Fruit fly (Drosophila melanogaster) whole organism, embryonic: Measurements from ENCODE around the gene CG5535.

Experiments
- Atf-2 ChIP-seq: fragments of 200-800 bp; sonication (Bioruptor generic); optimal IDR thresholded peaks from 2 replicates; lab custom pipeline; 2016; ENCODE audit warnings: missing biosample characterization, missing genetic modification characterization
- Atf6 ChIP-seq: fragments of 200-800 bp; sonication (Bioruptor generic); IDR thresholded peaks from 2 replicates; pipeline ENCODE4 v1.3.6; 2022; ENCODE audit warnings: missing biosample characterization, missing genetic modification characterization
- Awh ChIP-seq: fragments of 200-800 bp; sonication (Bioruptor generic); IDR thresholded peaks from 2 replicates; pipeline ENCODE4, ENCODE4 v1.3.6; 2022; ENCODE audit warnings: missing biosample characterization, missing genetic modification characterization
- B-H1 ChIP-seq: fragments of 200-800 bp; sonication (Bioruptor generic); IDR thresholded peaks from 3 replicates; pipeline ENCODE4 v1.3.6; 2022; ENCODE audit warnings: missing biosample characterization, missing genetic modification characterization
- B-H2 ChIP-seq: fragments of 200-800 bp; sonication (Bioruptor generic); optimal IDR thresholded peaks from 2 replicates; lab custom pipeline; 2018; ENCODE audit warnings: missing biosample characterization, mild to moderate bottlenecking, missing genetic modification characterization
- CG11696 ChIP-seq: fragments of 200-800 bp; sonication (Bioruptor generic); IDR thresholded peaks from 2 replicates; pipeline ENCODE4 v1.3.6; 2022; ENCODE audit warnings: missing biosample characterization, missing genetic modification characterization
- CG15073 ChIP-seq: fragments of 200-800 bp; sonication (Bioruptor generic); optimal IDR thresholded peaks from 2 replicates; lab custom pipeline; 2016; ENCODE audit warnings: missing biosample characterization, missing genetic modification characterization
- CG18599 ChIP-seq: fragments of 200-800 bp; sonication (Bioruptor generic); optimal IDR thresholded peaks from 3 replicates; lab custom pipeline; 2017; ENCODE audit warnings: missing biosample characterization, missing genetic modification characterization, mild to moderate bottlenecking, moderate library complexity, missing genetic modification reagents
- CG31224 ChIP-seq: fragments of 200-800 bp; sonication (Bioruptor generic); IDR thresholded peaks from 2 replicates; pipeline ENCODE4 v1.3.6; 2022; ENCODE audit warnings: missing biosample characterization, missing genetic modification characterization
- CG7786 ChIP-seq: fragments of 200-800 bp; sonication (Bioruptor generic); optimal IDR thresholded peaks from 2 replicates; lab custom pipeline; 2016; ENCODE audit warnings: missing biosample characterization, missing genetic modification characterization
- CG7928 ChIP-seq: fragments of 200-800 bp; sonication (Bioruptor generic); optimal IDR thresholded peaks from 2 replicates; lab custom pipeline; 2017; ENCODE audit warnings: missing biosample characterization, mild to moderate bottlenecking, missing genetic modification characterization
- CG7987 ChIP-seq: fragments of 200-800 bp; sonication (Bioruptor generic); optimal IDR thresholded peaks from 2 replicates; lab custom pipeline; 2018; ENCODE audit warnings: missing biosample characterization, mild to moderate bottlenecking, missing genetic modification characterization, moderate library complexity
- CG8089 ChIP-seq: fragments of 200-800 bp; sonication (Bioruptor generic); optimal IDR thresholded peaks from 3 replicates; lab custom pipeline; 2016; ENCODE audit warnings: missing biosample characterization, missing genetic modification characterization
- CG8359 ChIP-seq: fragments of 200-800 bp; sonication (Bioruptor generic); optimal IDR thresholded peaks from 2 replicates; lab custom pipeline; 2017; ENCODE audit warnings: missing biosample characterization, mild to moderate bottlenecking, missing genetic modification characterization, borderline replicate concordance
- CG8388 ChIP-seq: fragments of 200-800 bp; sonication (Bioruptor generic); optimal IDR thresholded peaks from 2 replicates; lab custom pipeline; 2019; ENCODE audit warnings: missing biosample characterization, mild to moderate bottlenecking, missing genetic modification characterization, moderate library complexity
- CG9932 ChIP-seq: fragments of 200-800 bp; sonication (Bioruptor generic); IDR thresholded peaks from 2 replicates; pipeline ENCODE4 v1.3.6; 2022; ENCODE audit warnings: missing biosample characterization, missing genetic modification characterization
- Chrac-16 ChIP-seq: fragments of 200-800 bp; sonication (Bioruptor generic); optimal IDR thresholded peaks from 3 replicates; lab custom pipeline; 2016; ENCODE audit warnings: missing biosample characterization, missing genetic modification characterization
- D ChIP-seq, 2 experiments: fragments of 200-800 bp in 1 of 2; fragments of >200 bp in 1 of 2; sonication (Bioruptor generic) in 1 of 2; optimal IDR thresholded peaks; 2 replicates in 1 of 2; 3 replicates in 1 of 2; lab custom pipeline; 2017; ENCODE audit warnings: mild to moderate bottlenecking in 1 of 2, missing biosample characterization in 1 of 2, missing genetic modification characterization in 1 of 2, missing genetic modification reagents in 1 of 2
- Deaf1 ChIP-seq: fragments of 200-800 bp; optimal IDR thresholded peaks from 3 replicates; lab custom pipeline; 2019; ENCODE audit warnings: missing biosample characterization, mild to moderate bottlenecking, missing genetic modification characterization, moderate library complexity
- Dll ChIP-seq: fragments of 200-800 bp; sonication (Bioruptor generic); IDR thresholded peaks from 4 replicates; pipeline ENCODE4 v1.3.6; 2022; ENCODE audit warnings: missing biosample characterization, missing genetic modification characterization; ENCODE audit not compliant: partially characterized antibody
- Ets65A ChIP-seq: fragments of 200-800 bp; sonication (Bioruptor generic); peaks from one replicate; lab custom pipeline; 2016; ENCODE audit warnings: missing biosample characterization, missing genetic modification characterization
- Fer1 ChIP-seq: fragments of 200-800 bp; sonication (Bioruptor generic); optimal IDR thresholded peaks from 2 replicates; lab custom pipeline; 2017; ENCODE audit warnings: missing biosample characterization, mild to moderate bottlenecking, missing genetic modification characterization
- HHEX ChIP-seq: fragments of 200-800 bp; sonication (Bioruptor generic); optimal IDR thresholded peaks from 3 replicates; lab custom pipeline; 2017; ENCODE audit warnings: missing biosample characterization, mild to moderate bottlenecking, missing genetic modification characterization, missing genetic modification reagents
- HLHmδ ChIP-seq: fragments of 200-800 bp; sonication (Bioruptor generic); optimal IDR thresholded peaks from 2 replicates; lab custom pipeline; 2018; ENCODE audit warnings: missing biosample characterization, mild to moderate bottlenecking, missing genetic modification characterization, moderate library complexity
- HmgD ChIP-seq: fragments of 200-800 bp; sonication (Bioruptor generic); optimal IDR thresholded peaks from 3 replicates; lab custom pipeline; 2016; ENCODE audit warnings: missing biosample characterization, missing genetic modification characterization
- Mes4 ChIP-seq: fragments of 200-800 bp; sonication (Bioruptor generic); optimal IDR thresholded peaks from 2 replicates; lab custom pipeline; 2016; ENCODE audit warnings: missing biosample characterization, missing genetic modification characterization
- Myb ChIP-seq: fragments of 200-800 bp; sonication (Bioruptor generic); optimal IDR thresholded peaks from 2 replicates; lab custom pipeline; 2016; ENCODE audit warnings: missing biosample characterization, missing genetic modification characterization
- Opbp ChIP-seq: fragments of 200-800 bp; sonication (Bioruptor generic); IDR thresholded peaks from 3 replicates; pipeline ENCODE4 v1.3.6; 2022; ENCODE audit warnings: missing biosample characterization, missing genetic modification characterization; ENCODE audit not compliant: partially characterized antibody
- Pdp1 ChIP-seq, 2 experiments: fragments of 200-800 bp; sonication (Bioruptor generic); optimal IDR thresholded peaks; 3 replicates each; lab custom pipeline; 2016; ENCODE audit warnings: missing biosample characterization in 2 of 2, missing genetic modification characterization in 2 of 2, mild to moderate bottlenecking in 1 of 2, moderate library complexity in 1 of 2
- Sry-β ChIP-seq: fragments of 200-800 bp; sonication (Bioruptor generic); optimal IDR thresholded peaks from 2 replicates; lab custom pipeline; 2018; ENCODE audit warnings: missing biosample characterization, mild to moderate bottlenecking, missing genetic modification characterization, moderate library complexity
- Xrp1 ChIP-seq: fragments of 200-800 bp; sonication (Bioruptor generic); IDR thresholded peaks from 2 replicates; pipeline ENCODE4 v1.3.6; 2022; ENCODE audit warnings: missing biosample characterization, missing genetic modification characterization
- az2 ChIP-seq: fragments of 200-800 bp; sonication (Bioruptor generic); optimal IDR thresholded peaks from 3 replicates; lab custom pipeline; 2016; ENCODE audit warnings: missing biosample characterization, missing genetic modification characterization
- btn ChIP-seq: fragments of 200-800 bp; sonication (Bioruptor generic); optimal IDR thresholded peaks from 2 replicates; lab custom pipeline; 2016; ENCODE audit warnings: missing biosample characterization, missing genetic modification characterization
- cad ChIP-seq: fragments of >200 bp; optimal IDR thresholded peaks from 2 replicates; lab custom pipeline; 2017; ENCODE audit warnings: missing biosample characterization, missing genetic modification characterization
- crc ChIP-seq: fragments of 200-800 bp; sonication (Bioruptor generic); optimal IDR thresholded peaks from 2 replicates; lab custom pipeline; 2016; ENCODE audit warnings: missing biosample characterization, missing genetic modification characterization
- ems ChIP-seq: fragments of 200-800 bp; sonication (Bioruptor generic); optimal IDR thresholded peaks from 3 replicates; lab custom pipeline; 2016; ENCODE audit warnings: missing biosample characterization, missing genetic modification characterization
- ewg ChIP-seq: fragments of 200-800 bp; sonication (Bioruptor generic); optimal IDR thresholded peaks from 3 replicates; lab custom pipeline; 2017; ENCODE audit warnings: mild to moderate bottlenecking, missing biosample characterization, missing genetic modification reagents, missing genetic modification characterization
- fd96Cb ChIP-seq: fragments of 200-800 bp; sonication (Bioruptor generic); optimal IDR thresholded peaks from 2 replicates; lab custom pipeline; 2018; ENCODE audit warnings: missing biosample characterization, mild to moderate bottlenecking, missing genetic modification characterization, moderate library complexity
- ftz-f1 ChIP-seq: fragments of 200-800 bp; sonication (Bioruptor generic); optimal IDR thresholded peaks from 2 replicates; lab custom pipeline; 2016; ENCODE audit warnings: missing biosample characterization, missing genetic modification characterization
- gro ChIP-seq: fragments of 200-800 bp; sonication (Bioruptor generic); optimal IDR thresholded peaks from 2 replicates; lab custom pipeline; 2016; ENCODE audit warnings: missing biosample characterization, missing genetic modification characterization
- lbe ChIP-seq: fragments of 200-800 bp; sonication (Bioruptor generic); optimal IDR thresholded peaks from 2 replicates; lab custom pipeline; 2016; ENCODE audit warnings: missing biosample characterization, mild to moderate bottlenecking, missing genetic modification characterization
- oc ChIP-seq: fragments of 200-800 bp; sonication (Bioruptor generic); optimal IDR thresholded peaks from 2 replicates; lab custom pipeline; 2018; ENCODE audit warnings: missing biosample characterization, mild to moderate bottlenecking, missing genetic modification characterization, moderate library complexity
- sd ChIP-seq: fragments of 200-800 bp; sonication (Bioruptor generic); optimal IDR thresholded peaks from 3 replicates; lab custom pipeline; 2018; ENCODE audit warnings: missing biosample characterization, mild to moderate bottlenecking, missing genetic modification characterization, moderate library complexity
- sim ChIP-seq: fragments of 200-800 bp; sonication (Bioruptor generic); IDR thresholded peaks from 2 replicates; pipeline ENCODE4 v1.3.6; 2022; ENCODE audit warnings: missing biosample characterization, missing genetic modification characterization
- sug ChIP-seq: fragments of 200-800 bp; optimal IDR thresholded peaks from 2 replicates; lab custom pipeline; 2019; ENCODE audit warnings: missing biosample characterization, mild to moderate bottlenecking, missing genetic modification characterization, moderate library complexity
- tgo ChIP-seq: fragments of 200-800 bp; sonication (Bioruptor generic); IDR thresholded peaks from 3 replicates; pipeline ENCODE4 v1.3.6; 2022; ENCODE audit warnings: missing biosample characterization, missing genetic modification characterization
- tll ChIP-seq, 2 experiments: fragments of 200-800 bp in 1 of 2; fragments of >200 bp in 1 of 2; sonication (Bioruptor generic) in 1 of 2; optimal IDR thresholded peaks; 2 replicates each; lab custom pipeline; 2017 to 2019; ENCODE audit warnings: missing biosample characterization in 2 of 2, missing genetic modification characterization in 2 of 2, mild to moderate bottlenecking in 1 of 2, moderate library complexity in 1 of 2
- tna ChIP-seq: fragments of 200-800 bp; sonication (Bioruptor generic); IDR thresholded peaks from 2 replicates; pipeline ENCODE4 v1.3.6; 2022; ENCODE audit warnings: missing biosample characterization, missing genetic modification characterization; ENCODE audit not compliant: partially characterized antibody

CG5535 gene

dm6 chr3L:17856655-17857479 lies at the start of gene CG5535 (continued):
- TF ChIP-seq ftz-f1 (GFP tag; lab: Kevin White, UChicago) (no peak), btn (GFP tag; lab: Kevin White, UChicago) (no peak), CG8388 (GFP tag; lab: Kevin White, UChicago) (peak; percentile 81), CG8089 (GFP tag; lab: Kevin White, UChicago) (no peak), Fer1 (GFP tag; lab: Kevin White, UChicago) (peak; percentile 48), gro (GFP tag; lab: Kevin White, UChicago) (peak; percentile 3), B-H2 (GFP tag; lab: Kevin White, UChicago) (peak; percentile 0), CG9932 (GFP tag; lab: Robert Waterston, UW) (peak; percentile 64), sug (tag; lab: Kevin White, UChicago) (peak; percentile 71), CG18599 (GFP tag; lab: Kevin White, UChicago) (peak; percentile 78), Pdp1 (GFP tag; optimal IDR thresholded peaks at IDR 0.05; lab: Kevin White, UChicago) (peak; percentile 45 to 80), crc (peak; percentile 28), HLHmδ (GFP tag; lab: Kevin White, UChicago) (peak; percentile 54), sim (no peak), Xrp1 (GFP tag; lab: Robert Waterston, UW) (peak; percentile 63), Deaf1 (tag; lab: Kevin White, UChicago) (peak; percentile 45), oc (tag; lab: Kevin White, UChicago) (no peak), Sry-β (GFP tag; lab: Kevin White, UChicago) (peak; percentile 27), cad (GFP tag; lab: Kevin White, UChicago) (no peak), Atf6 (GFP tag; lab: Robert Waterston, UW) (no peak; the same call in 1 of the 2 replicates), D (optimal IDR thresholded peaks at IDR 0.05; lab: Kevin White, UChicago) (no peak), D (GFP tag; optimal IDR thresholded peaks at IDR 0.05; lab: Kevin White, UChicago) (peak; percentile 80), CG7786 (peak; percentile 42), CG15073 (GFP tag; lab: Kevin White, UChicago) (no peak), Awh (GFP tag; lab: Robert Waterston, UW) (peak; percentile 22; the same call in 1 of the 2 replicates), tll (GFP tag; optimal IDR thresholded peaks at IDR 0.05; lab: Kevin White, UChicago) (peak in 1 of 2 experiments; percentile 6), ewg (peak; percentile 63), sd (tag; lab: Kevin White, UChicago) (peak; percentile 28), lbe (GFP tag; lab: Kevin White, UChicago) (no peak), HHEX (GFP tag; lab: Kevin White, UChicago) (peak; percentile 66), Dll (GFP tag; lab: Robert Waterston, UW) (no peak), fd96Cb (tag; lab: Kevin White, UChicago) (peak; percentile 76), Myb (GFP tag; lab: Kevin White, UChicago) (peak; percentile 24), tgo (GFP tag; lab: Robert Waterston, UW) (peak; percentile 60; the same call in 2 of the 3 replicates), Opbp (GFP tag; lab: Robert Waterston, UW) (no peak), CG7987 (peak; percentile 50), az2 (peak; percentile 83), Mes4 (GFP tag; lab: Kevin White, UChicago) (no peak), ems (peak; percentile 11), Atf-2 (GFP tag; lab: Kevin White, UChicago) (peak; percentile 17), Ets65A (peak; percentile 86), tna (no peak), B-H1 (GFP tag; lab: Robert Waterston, UW) (peak; percentile 33; the same call in 2 of the 3 replicates), CG8359 (GFP tag; lab: Kevin White, UChicago) (peak; percentile 48), HmgD (no peak), CG11696 (GFP tag; lab: Robert Waterston, UW) (0 out of 2 replicates have a peak, but pooled peaks have one; percentile 14), CG31224 (GFP tag; lab: Robert Waterston, UW) (peak; percentile 48; the same call in 1 of the 2 replicates), CG7928 (GFP tag; lab: Kevin White, UChicago) (no peak), Chrac-16 (GFP tag; lab: Kevin White, UChicago) (peak; percentile 64)
